Worm (Caenorhabditis elegans) whole organism, L2 larva: Measurements from ENCODE around the gene Y53F4B.24.

Experiments used
- C34F6.9 ChIP-seq: fragments of 150-350 bp; optimal IDR thresholded peaks from 2 replicates; lab custom pipeline; 2014; ENCODE audit warnings: missing biosample characterization, missing genetic modification characterization
- F13H6.1 ChIP-seq: sonication (generic microtip); optimal IDR thresholded peaks from 2 replicates; lab custom pipeline; 2016; ENCODE audit warnings: missing genetic modification characterization, missing compliant biosample characterization
- R02D3.7 ChIP-seq: fragments of 150-350 bp; optimal IDR thresholded peaks from 2 replicates; lab custom pipeline; 2014; ENCODE audit warnings: missing biosample characterization, missing genetic modification characterization
- Y55F3AM.14 ChIP-seq: fragments of 200-800 bp; sonication (Bioruptor generic); optimal IDR thresholded peaks from 2 replicates; lab custom pipeline; 2018; ENCODE audit warnings: mild to moderate bottlenecking, missing genetic modification characterization, missing compliant biosample characterization
- ZK546.5 ChIP-seq: sonication (generic microtip); optimal IDR thresholded peaks from 2 replicates; lab custom pipeline; 2017; ENCODE audit warnings: missing biosample characterization, missing genetic modification characterization
- alr-1 ChIP-seq: fragments of 150-350 bp; optimal IDR thresholded peaks from 2 replicates; lab custom pipeline; 2014; ENCODE audit warnings: missing biosample characterization, missing genetic modification characterization
- aly-2 ChIP-seq: fragments of 150-350 bp; optimal IDR thresholded peaks from 2 replicates; lab custom pipeline; 2014; ENCODE audit warnings: missing biosample characterization, missing genetic modification characterization
- ama-1 ChIP-seq: fragments of 150-350 bp; optimal IDR thresholded peaks from 2 replicates; lab custom pipeline; 2018; ENCODE audit warnings: inconsistent platforms
- blmp-1 ChIP-seq: sonication (generic microtip); optimal IDR thresholded peaks from 2 replicates; lab custom pipeline; 2017; ENCODE audit warnings: missing genetic modification characterization, mild to moderate bottlenecking, missing compliant biosample characterization, antibody characterized with exemption, moderate library complexity; ENCODE audit not compliant: insufficient read depth
- ceh-16 ChIP-seq: fragments of 150-350 bp; optimal IDR thresholded peaks from 2 replicates; lab custom pipeline; 2014; ENCODE audit warnings: missing biosample characterization, missing genetic modification characterization
- ceh-82 ChIP-seq: fragments of 150-350 bp; optimal IDR thresholded peaks from 2 replicates; lab custom pipeline; 2014; ENCODE audit warnings: missing biosample characterization, missing genetic modification characterization
- crh-2 ChIP-seq: sonication (generic microtip); optimal IDR thresholded peaks from 2 replicates; lab custom pipeline; 2017; ENCODE audit warnings: missing biosample characterization, missing genetic modification characterization
- dmd-4 ChIP-seq: sonication (generic microtip); optimal IDR thresholded peaks from 2 replicates; lab custom pipeline; 2017; ENCODE audit warnings: missing biosample characterization, missing genetic modification characterization
- egl-27 ChIP-seq: sonication (generic microtip); optimal IDR thresholded peaks from 3 replicates; lab custom pipeline; 2017; ENCODE audit warnings: missing biosample characterization, missing genetic modification reagents, missing genetic modification characterization
- elt-1 ChIP-seq: fragments of 150-350 bp; optimal IDR thresholded peaks from 2 replicates; lab custom pipeline; 2014; ENCODE audit warnings: missing biosample characterization, missing genetic modification characterization
- elt-3 ChIP-seq: sonication (generic microtip); optimal IDR thresholded peaks from 2 replicates; lab custom pipeline; 2017; ENCODE audit warnings: missing biosample characterization, missing genetic modification characterization
- fos-1 ChIP-seq: fragments of 150-350 bp; optimal IDR thresholded peaks from 2 replicates; lab custom pipeline; 2014; ENCODE audit warnings: missing biosample characterization, missing genetic modification characterization
- gmeb-1 ChIP-seq: fragments of 150-350 bp; optimal IDR thresholded peaks from 2 replicates; lab custom pipeline; 2014; ENCODE audit warnings: missing biosample characterization, missing genetic modification characterization
- lin-11 ChIP-seq: fragments of 150-350 bp; sonication (generic microtip); optimal IDR thresholded peaks from 2 replicates; lab custom pipeline; 2014; ENCODE audit warnings: missing biosample characterization, missing genetic modification characterization, inconsistent platforms, mixed read lengths
- lin-13 ChIP-seq: fragments of 150-350 bp; optimal IDR thresholded peaks from 2 replicates; lab custom pipeline; 2014; ENCODE audit warnings: missing biosample characterization, missing genetic modification reagents, missing genetic modification characterization
- lin-39 ChIP-seq: fragments of 150-350 bp; optimal IDR thresholded peaks from 2 replicates; lab custom pipeline; 2014; ENCODE audit warnings: missing biosample characterization, missing genetic modification reagents, missing genetic modification characterization
- lsy-2 ChIP-seq, 2 experiments: fragments of 150-350 bp in 1 of 2; sonication (generic microtip) in 1 of 2; optimal IDR thresholded peaks; 2 replicates each; lab custom pipeline; 2014 to 2017; ENCODE audit warnings: missing biosample characterization in 2 of 2, missing genetic modification characterization in 2 of 2
- mab-5 ChIP-seq: fragments of 150-350 bp; optimal IDR thresholded peaks from 2 replicates; lab custom pipeline; 2014; ENCODE audit warnings: missing biosample characterization, missing genetic modification characterization
- mbf-1 ChIP-seq: sonication (generic microtip); optimal IDR thresholded peaks from 2 replicates; lab custom pipeline; 2017; ENCODE audit warnings: missing biosample characterization, missing genetic modification characterization
- mdl-1 ChIP-seq, 2 experiments: fragments of 150-350 bp in 1 of 2; sonication (generic microtip) in 1 of 2; optimal IDR thresholded peaks; 2 replicates each; lab custom pipeline; 2017; ENCODE audit warnings: missing biosample characterization in 2 of 2, missing genetic modification characterization in 2 of 2
- nhr-10 ChIP-seq: sonication (generic microtip); optimal IDR thresholded peaks from 2 replicates; lab custom pipeline; 2017; ENCODE audit warnings: missing biosample characterization, missing genetic modification characterization
- nhr-11 ChIP-seq: fragments of 150-350 bp; optimal IDR thresholded peaks from 2 replicates; lab custom pipeline; 2014; ENCODE audit warnings: missing biosample characterization, missing genetic modification characterization
- nhr-12 ChIP-seq: fragments of 150-350 bp; optimal IDR thresholded peaks from 2 replicates; lab custom pipeline; 2014; ENCODE audit warnings: missing biosample characterization, missing genetic modification characterization
- nhr-129 ChIP-seq: fragments of 150-350 bp; optimal IDR thresholded peaks from 2 replicates; lab custom pipeline; 2014; ENCODE audit warnings: missing biosample characterization, missing genetic modification characterization
- nhr-21 ChIP-seq: fragments of 150-350 bp; optimal IDR thresholded peaks from 2 replicates; lab custom pipeline; 2014; ENCODE audit warnings: missing biosample characterization, missing genetic modification characterization
- nhr-23 ChIP-seq: fragments of 150-350 bp; optimal IDR thresholded peaks from 2 replicates; lab custom pipeline; 2014; ENCODE audit warnings: missing biosample characterization, missing genetic modification reagents, missing genetic modification characterization
- nhr-237 ChIP-seq: fragments of 150-350 bp; optimal IDR thresholded peaks from 2 replicates; lab custom pipeline; 2014; ENCODE audit warnings: missing biosample characterization, missing genetic modification characterization
- nhr-25 ChIP-seq: fragments of 150-350 bp; sonication (generic microtip); optimal IDR thresholded peaks from 3 replicates; lab custom pipeline; 2014; ENCODE audit warnings: missing biosample characterization, missing genetic modification characterization
- nhr-6 ChIP-seq: fragments of 150-350 bp; optimal IDR thresholded peaks from 2 replicates; lab custom pipeline; 2014; ENCODE audit warnings: missing biosample characterization, missing genetic modification characterization
- nhr-77 ChIP-seq: fragments of 150-350 bp; optimal IDR thresholded peaks from 2 replicates; lab custom pipeline; 2014; ENCODE audit warnings: missing biosample characterization, missing genetic modification characterization
- peb-1 ChIP-seq: fragments of 150-350 bp; optimal IDR thresholded peaks from 2 replicates; lab custom pipeline; 2014; ENCODE audit warnings: missing biosample characterization, missing genetic modification characterization
- sem-4 ChIP-seq: fragments of 150-350 bp; optimal IDR thresholded peaks from 2 replicates; lab custom pipeline; 2014; ENCODE audit warnings: missing biosample characterization, missing genetic modification reagents, missing genetic modification characterization
- skn-1 ChIP-seq: sonication (generic microtip); optimal IDR thresholded peaks from 2 replicates; lab custom pipeline; 2017; ENCODE audit warnings: missing biosample characterization, missing genetic modification characterization
- sma-3 ChIP-seq: sonication (generic microtip); optimal IDR thresholded peaks from 2 replicates; lab custom pipeline; 2016; ENCODE audit warnings: missing genetic modification reagents, missing genetic modification characterization, missing compliant biosample characterization
- sma-9 ChIP-seq, 2 experiments: fragments of 150-350 bp in 1 of 2; sonication (generic microtip) in 1 of 2; optimal IDR thresholded peaks; 2 replicates each; lab custom pipeline; 2014 to 2016; ENCODE audit warnings: missing genetic modification characterization in 2 of 2, mild to moderate bottlenecking in 1 of 2, missing biosample characterization in 1 of 2, missing compliant biosample characterization in 1 of 2, missing genetic modification reagents in 1 of 2, moderate library complexity in 1 of 2
- snpc-4 ChIP-seq: fragments of 150-350 bp; optimal IDR thresholded peaks from 2 replicates; lab custom pipeline; 2014; ENCODE audit warnings: missing biosample characterization, missing genetic modification characterization
- unc-39 ChIP-seq: fragments of 150-350 bp; optimal IDR thresholded peaks from 2 replicates; lab custom pipeline; 2014; ENCODE audit warnings: missing biosample characterization, missing genetic modification characterization
- unc-55 ChIP-seq: fragments of 150-350 bp; sonication (generic microtip); optimal IDR thresholded peaks from 3 replicates; lab custom pipeline; 2014; ENCODE audit warnings: missing biosample characterization, missing genetic modification reagents, missing genetic modification characterization
- unc-62 ChIP-seq: fragments of 150-350 bp; optimal IDR thresholded peaks from 2 replicates; lab custom pipeline; 2014; ENCODE audit warnings: missing biosample characterization, missing genetic modification reagents, missing genetic modification characterization
- zag-1 ChIP-seq: fragments of 150-350 bp; optimal IDR thresholded peaks from 2 replicates; lab custom pipeline; 2014; ENCODE audit warnings: missing biosample characterization, missing genetic modification characterization
- ztf-1 ChIP-seq: fragments of 200-800 bp; sonication (Bioruptor generic); conservative IDR thresholded peaks from 2 replicates; pipeline ENCODE4 v1.3.6; 2022; ENCODE audit warnings: missing genetic modification characterization, missing compliant biosample characterization
- ztf-11 ChIP-seq: sonication (generic microtip); optimal IDR thresholded peaks from 2 replicates; lab custom pipeline; 2017; ENCODE audit warnings: missing biosample characterization, missing genetic modification characterization
- ztf-4 ChIP-seq: fragments of 150-350 bp; optimal IDR thresholded peaks from 2 replicates; lab custom pipeline; 2014; ENCODE audit warnings: missing biosample characterization, missing genetic modification characterization

Gene Y53F4B.24

DNA sequence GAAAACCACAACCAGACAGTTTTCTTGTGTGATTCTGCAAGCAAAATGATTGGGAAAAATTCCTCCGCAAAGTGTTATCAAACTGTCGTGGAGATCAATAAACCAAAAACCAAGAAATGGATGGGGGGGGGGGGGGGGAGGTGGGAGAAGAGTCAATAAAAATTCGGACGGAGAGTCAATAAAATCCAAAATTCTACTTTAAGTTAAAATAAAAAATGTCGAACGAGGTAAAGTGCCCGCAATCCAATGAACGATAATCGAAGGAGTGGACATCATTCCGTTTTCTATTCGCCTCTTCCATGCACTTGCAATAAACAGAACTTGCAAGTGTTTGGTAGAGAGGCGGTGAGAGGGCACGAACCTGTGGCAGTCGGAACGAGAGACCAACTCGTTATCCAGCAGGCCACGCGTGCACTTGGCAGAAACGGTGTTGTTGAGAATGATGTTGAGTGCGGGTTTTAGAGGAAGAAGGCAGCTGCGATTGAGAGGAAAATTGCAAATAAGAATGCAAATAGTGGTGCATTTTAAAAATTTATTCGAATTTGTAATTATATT is 31.5 kb upstream of the Y53F4B.24 start, which contains the start of gene gst-27:
TSS of gene gst-27 (minus strand) at position 51 of the 555 bp plus-strand sequence.
- peak; percentile 81 for TF ChIP-seq ztf-4
- TF ChIP-seq alr-1 (tag; lab: Kevin White, UChicago) = no peak
- TF ChIP-seq snpc-4 (tag; lab: Kevin White, UChicago) = peak; percentile 62
- TF ChIP-seq R02D3.7 = no peak
- TF ChIP-seq nhr-23 (tag; lab: Kevin White, UChicago) = no peak
- no peak for TF ChIP-seq nhr-10 (tag; lab: Kevin White, UChicago)
- no peak for TF ChIP-seq skn-1 (tag; lab: Kevin White, UChicago)
- peak; percentile 86 for TF ChIP-seq lin-13
- peak; percentile 70 for TF ChIP-seq F13H6.1
- no peak for TF ChIP-seq lin-39 (tag; lab: Kevin White, UChicago)
- no peak for TF ChIP-seq mbf-1 (tag; lab: Kevin White, UChicago)
- TF ChIP-seq sma-3 (GFP tag; lab: Kevin White, UChicago) = peak; percentile 82
- TF ChIP-seq sma-9 (GFP tag; optimal IDR thresholded peaks at IDR 0.05; lab: Kevin White, UChicago) = peak; percentile 83
- no peak for TF ChIP-seq sma-9 (tag; optimal IDR thresholded peaks at IDR 0.05; lab: Kevin White, UChicago)
- TF ChIP-seq elt-1 (tag; lab: Kevin White, UChicago) = no peak
- peak; percentile 84 for TF ChIP-seq C34F6.9
- peak; percentile 27 for TF ChIP-seq ceh-82 (tag; lab: Kevin White, UChicago)
- peak; percentile 82 for TF ChIP-seq Y55F3AM.14 (GFP tag; lab: Kevin White, UChicago)
- no peak for TF ChIP-seq ZK546.5
- no peak for TF ChIP-seq aly-2 (tag; lab: Kevin White, UChicago)
- TF ChIP-seq crh-2 (tag; lab: Kevin White, UChicago) = peak; percentile 92
- peak; percentile 65 for TF ChIP-seq zag-1
- no peak for TF ChIP-seq ztf-1
- TF ChIP-seq nhr-6 = no peak
- TF ChIP-seq unc-55 (GFP tag; lab: Kevin White, UChicago) = peak; percentile 72
- TF ChIP-seq elt-3 (tag; lab: Kevin White, UChicago) = no peak
- TF ChIP-seq nhr-11 = no peak
- peak; percentile 69 for TF ChIP-seq lin-11
- no peak for TF ChIP-seq ama-1 (lab: Kevin White, UChicago)
- no peak for TF ChIP-seq peb-1
- TF ChIP-seq mdl-1 (tag; optimal IDR thresholded peaks at IDR 0.05; lab: Kevin White, UChicago) = peak; percentile 29 to 48
- TF ChIP-seq ztf-11 (tag; lab: Kevin White, UChicago) = no peak
- peak; percentile 80 for TF ChIP-seq nhr-77 (tag; lab: Kevin White, UChicago)
- no peak for TF ChIP-seq nhr-237 (tag; lab: Kevin White, UChicago)
- TF ChIP-seq unc-39 (tag; lab: Kevin White, UChicago) = no peak
- TF ChIP-seq gmeb-1 (tag; lab: Kevin White, UChicago) = peak; percentile 75
- TF ChIP-seq nhr-12 = no peak
- peak; percentile 7 for TF ChIP-seq blmp-1 (tag; lab: Kevin White, UChicago)
- TF ChIP-seq unc-62 (GFP tag; lab: Kevin White, UChicago) = no peak
- peak; percentile 81 for TF ChIP-seq nhr-21 (tag; lab: Kevin White, UChicago)
- TF ChIP-seq fos-1 = peak; percentile 85
- peak; percentile 61 for TF ChIP-seq sem-4 (tag; lab: Kevin White, UChicago)
- peak; percentile 63 for TF ChIP-seq nhr-25
- peak; percentile 47 for TF ChIP-seq egl-27 (tag; lab: Kevin White, UChicago)
- peak; percentile 94 for TF ChIP-seq nhr-129 (tag; lab: Kevin White, UChicago)
- peak; percentile 72 for TF ChIP-seq mab-5
- peak; percentile 26 for TF ChIP-seq ceh-16 (tag; lab: Kevin White, UChicago)
- peak; percentile 62 to 78 for TF ChIP-seq lsy-2 (tag; optimal IDR thresholded peaks at IDR 0.05; lab: Kevin White, UChicago)
- TF ChIP-seq dmd-4 = no peak
- TF ChIP-seq, all 48 proteins: peak for 26
